Worm (Caenorhabditis elegans) whole organism, L1 larva: ENCODE measurements around the gene osgn-1.
"Not testable (repeated sequence)": the region's sequence is repeated elsewhere in the genome, so short reads cannot be mapped to it uniquely, and the experiment has no call there.

Experiments
- C34B4.2 ChIP-seq: sonication (generic microtip); optimal IDR thresholded peaks from 2 replicates; lab custom pipeline; 2017; ENCODE audit warnings: mild to moderate bottlenecking, missing genetic modification characterization, missing compliant biosample characterization
- Y116A8C.19 ChIP-seq: sonication (generic microtip); optimal IDR thresholded peaks from 2 replicates; lab custom pipeline; 2016; ENCODE audit warnings: missing compliant biosample characterization, missing genetic modification characterization, borderline replicate concordance
- lin-13 ChIP-seq: fragments of 150-350 bp; optimal IDR thresholded peaks from 2 replicates; lab custom pipeline; 2014; ENCODE audit warnings: missing biosample characterization, missing genetic modification reagents, missing genetic modification characterization
- lsy-2 ChIP-seq, 2 experiments: fragments of 150-350 bp; optimal IDR thresholded peaks; 2 replicates each; lab custom pipeline; 2014; ENCODE audit warnings: missing biosample characterization in 2 of 2, missing genetic modification characterization in 2 of 2
- nhr-28 ChIP-seq: fragments of 150-350 bp; optimal IDR thresholded peaks from 2 replicates; lab custom pipeline; 2014; ENCODE audit warnings: missing biosample characterization, missing genetic modification characterization
- pag-3 ChIP-seq: sonication (generic microtip); optimal IDR thresholded peaks from 2 replicates; lab custom pipeline; 2017; ENCODE audit warnings: missing genetic modification characterization, mild to moderate bottlenecking, missing compliant biosample characterization, antibody characterized with exemption, borderline replicate concordance; ENCODE audit not compliant: insufficient read depth
- skn-1 ChIP-seq: fragments of 150-350 bp; optimal IDR thresholded peaks from 2 replicates; lab custom pipeline; 2014; ENCODE audit warnings: missing biosample characterization, missing genetic modification characterization
- tbx-2 ChIP-seq: sonication (generic microtip); optimal IDR thresholded peaks from 2 replicates; lab custom pipeline; 2016; ENCODE audit warnings: missing genetic modification characterization, missing compliant biosample characterization
- xbp-1 ChIP-seq: sonication (generic microtip); optimal IDR thresholded peaks from 2 replicates; lab custom pipeline; 2016; ENCODE audit warnings: missing genetic modification characterization, missing compliant biosample characterization
- zag-1 ChIP-seq: fragments of 150-350 bp; optimal IDR thresholded peaks from 2 replicates; lab custom pipeline; 2014; ENCODE audit warnings: missing biosample characterization, missing genetic modification characterization
- ztf-4 ChIP-seq: fragments of 150-350 bp; optimal IDR thresholded peaks from 2 replicates; lab custom pipeline; 2014; ENCODE audit warnings: missing biosample characterization, missing genetic modification characterization

- not testable (repeated sequence) for TF ChIP-seq skn-1 (tag; lab: Kevin White, UChicago); pag-3 (tag; lab: Kevin White, UChicago); ztf-4 (tag; lab: Kevin White, UChicago); tbx-2 (tag; lab: Kevin White, UChicago); lin-13 (GFP tag; lab: Kevin White, UChicago); zag-1 (tag; lab: Kevin White, UChicago); Y116A8C.19; lsy-2 (tag; optimal IDR thresholded peaks at IDR 0.05; lab: Kevin White, UChicago); C34B4.2 (tag; lab: Kevin White, UChicago); nhr-28; xbp-1 (tag; lab: Kevin White, UChicago)
These were observed 10.5 kb upstream of the osgn-1 start, which contains the start of gene K06B9.6 for ce11 chrIV:4196729-4197128.
